Fruit fly (Drosophila melanogaster) whole organism, embryonic: ENCODE results near the gene CG14356.

ENCODE experiments used
- Aef1 ChIP-seq: fragments of 200-800 bp; sonication (Bioruptor generic); IDR thresholded peaks from 3 replicates; pipeline ENCODE4 v1.3.6; 2022; ENCODE audit warnings: missing biosample characterization, missing genetic modification characterization
- Atf6 ChIP-seq: fragments of 200-800 bp; sonication (Bioruptor generic); IDR thresholded peaks from 2 replicates; pipeline ENCODE4 v1.3.6; 2022; ENCODE audit warnings: missing biosample characterization, missing genetic modification characterization
- BtbVII ChIP-seq: fragments of 200-800 bp; sonication (Bioruptor generic); optimal IDR thresholded peaks from 3 replicates; lab custom pipeline; 2017; ENCODE audit warnings: missing biosample characterization, mild to moderate bottlenecking, missing genetic modification characterization
- CG11085 ChIP-seq: fragments of 200-800 bp; sonication (Bioruptor generic); IDR thresholded peaks from 2 replicates; pipeline ENCODE4 v1.3.6; 2022; ENCODE audit warnings: missing biosample characterization, missing genetic modification characterization
- CG11504 ChIP-seq: fragments of 200-800 bp; sonication (Bioruptor generic); optimal IDR thresholded peaks from 3 replicates; lab custom pipeline; 2019; ENCODE audit warnings: missing biosample characterization, mild to moderate bottlenecking, missing genetic modification characterization, moderate library complexity
- CG12104 ChIP-seq: fragments of 200-800 bp; sonication (Bioruptor generic); optimal IDR thresholded peaks from 3 replicates; lab custom pipeline; 2016; ENCODE audit warnings: missing biosample characterization, missing genetic modification characterization
- CG14014 ChIP-seq: fragments of 200-800 bp; sonication (Bioruptor generic); IDR thresholded peaks from 2 replicates; pipeline ENCODE4 v1.3.6; 2022; ENCODE audit warnings: missing biosample characterization, missing genetic modification characterization
- CG15696 ChIP-seq: fragments of 200-800 bp; sonication (Bioruptor generic); optimal IDR thresholded peaks from 2 replicates; lab custom pipeline; 2019; ENCODE audit warnings: missing biosample characterization, mild to moderate bottlenecking, missing genetic modification characterization, moderate library complexity
- CG17359 ChIP-seq: fragments of 200-800 bp; sonication (Bioruptor generic); optimal IDR thresholded peaks from 3 replicates; lab custom pipeline; 2018; ENCODE audit warnings: missing biosample characterization, mild to moderate bottlenecking, missing genetic modification characterization, moderate library complexity
- CG1792 ChIP-seq: fragments of 200-800 bp; sonication (Bioruptor generic); optimal IDR thresholded peaks from 2 replicates; lab custom pipeline; 2016; ENCODE audit warnings: missing biosample characterization, missing genetic modification characterization
- CG3281 ChIP-seq: fragments of 200-800 bp; sonication (Bioruptor generic); optimal IDR thresholded peaks from 3 replicates; lab custom pipeline; 2017; ENCODE audit warnings: missing biosample characterization, mild to moderate bottlenecking, missing genetic modification characterization
- CG4424 ChIP-seq: fragments of 200-800 bp; sonication (Bioruptor generic); optimal IDR thresholded peaks from 3 replicates; lab custom pipeline; 2016; ENCODE audit warnings: missing biosample characterization, missing genetic modification characterization
- CG4617 ChIP-seq: fragments of 200-800 bp; sonication (Bioruptor generic); optimal IDR thresholded peaks from 3 replicates; lab custom pipeline; 2016; ENCODE audit warnings: missing biosample characterization, missing genetic modification characterization, borderline replicate concordance
- CG4854 ChIP-seq: fragments of 200-800 bp; sonication (Bioruptor generic); optimal IDR thresholded peaks from 2 replicates; lab custom pipeline; 2016; ENCODE audit warnings: missing biosample characterization, missing genetic modification characterization, inconsistent platforms
- CG8765 ChIP-seq: fragments of 200-800 bp; sonication (Bioruptor generic); IDR thresholded peaks from 2 replicates; pipeline ENCODE4 v1.3.6; 2022; ENCODE audit warnings: missing biosample characterization, missing genetic modification characterization
- CG9437 ChIP-seq: fragments of 200-800 bp; sonication (Bioruptor generic); optimal IDR thresholded peaks from 2 replicates; lab custom pipeline; 2018; ENCODE audit warnings: missing biosample characterization, mild to moderate bottlenecking, missing genetic modification characterization
- CG9797 ChIP-seq: fragments of 200-800 bp; sonication (Bioruptor generic); optimal IDR thresholded peaks from 3 replicates; lab custom pipeline; 2018; ENCODE audit warnings: missing biosample characterization, mild to moderate bottlenecking, missing genetic modification characterization
- CrebB ChIP-seq: fragments of 200-800 bp; sonication (Bioruptor generic); optimal IDR thresholded peaks from 3 replicates; lab custom pipeline; 2018; ENCODE audit warnings: missing biosample characterization, mild to moderate bottlenecking, missing genetic modification characterization
- D ChIP-seq, 2 experiments: fragments of 200-800 bp in 1 of 2; fragments of >200 bp in 1 of 2; sonication (Bioruptor generic) in 1 of 2; optimal IDR thresholded peaks; 2 replicates in 1 of 2; 3 replicates in 1 of 2; lab custom pipeline; 2017; ENCODE audit warnings: mild to moderate bottlenecking in 1 of 2, missing biosample characterization in 1 of 2, missing genetic modification characterization in 1 of 2, missing genetic modification reagents in 1 of 2
- Dfd ChIP-seq, 2 experiments: fragments of >200 bp; optimal IDR thresholded peaks; 2 replicates each; lab custom pipeline; 2017; ENCODE audit warnings: missing biosample characterization in 2 of 2, missing genetic modification characterization in 2 of 2
- HHEX ChIP-seq: fragments of 200-800 bp; sonication (Bioruptor generic); optimal IDR thresholded peaks from 3 replicates; lab custom pipeline; 2017; ENCODE audit warnings: missing biosample characterization, mild to moderate bottlenecking, missing genetic modification characterization, missing genetic modification reagents
- Hmr ChIP-seq: fragments of 200-800 bp; sonication (Bioruptor generic); optimal IDR thresholded peaks from 3 replicates; lab custom pipeline; 2017; ENCODE audit warnings: mild to moderate bottlenecking, missing biosample characterization, missing genetic modification reagents, missing genetic modification characterization
- Hmx ChIP-seq: fragments of 200-800 bp; sonication (Bioruptor generic); optimal IDR thresholded peaks from 2 replicates; lab custom pipeline; 2016; ENCODE audit warnings: missing biosample characterization, missing genetic modification characterization
- NC2β ChIP-seq: fragments of 200-800 bp; sonication (Bioruptor generic); optimal IDR thresholded peaks from 2 replicates; lab custom pipeline; 2016; ENCODE audit warnings: missing biosample characterization, missing genetic modification characterization
- NFAT ChIP-seq: fragments of 200-800 bp; sonication (Bioruptor generic); IDR thresholded peaks from 2 replicates; pipeline ENCODE4 v1.3.6; 2022; ENCODE audit warnings: missing biosample characterization, missing genetic modification characterization
- PHDP ChIP-seq: fragments of 200-800 bp; sonication (Bioruptor generic); optimal IDR thresholded peaks from 3 replicates; lab custom pipeline; 2018; ENCODE audit warnings: missing biosample characterization, mild to moderate bottlenecking, missing genetic modification characterization, moderate library complexity
- Side ChIP-seq: fragments of 200-800 bp; sonication (Bioruptor generic); optimal IDR thresholded peaks from 2 replicates; lab custom pipeline; 2016; ENCODE audit warnings: missing biosample characterization, missing genetic modification characterization
- Sox102F ChIP-seq: fragments of 200-800 bp; sonication (Bioruptor generic); optimal IDR thresholded peaks from 2 replicates; lab custom pipeline; 2018; ENCODE audit warnings: missing biosample characterization, mild to moderate bottlenecking, missing genetic modification characterization, moderate library complexity
- Sry-β ChIP-seq: fragments of 200-800 bp; sonication (Bioruptor generic); optimal IDR thresholded peaks from 2 replicates; lab custom pipeline; 2018; ENCODE audit warnings: missing biosample characterization, mild to moderate bottlenecking, missing genetic modification characterization, moderate library complexity
- Xrp1 ChIP-seq: fragments of 200-800 bp; sonication (Bioruptor generic); IDR thresholded peaks from 2 replicates; pipeline ENCODE4 v1.3.6; 2022; ENCODE audit warnings: missing biosample characterization, missing genetic modification characterization
- bowl ChIP-seq: fragments of 200-800 bp; sonication (Bioruptor generic); IDR thresholded peaks from 2 replicates; pipeline ENCODE4 v1.3.6; 2022; ENCODE audit warnings: missing biosample characterization, missing genetic modification characterization
- crc ChIP-seq: fragments of 200-800 bp; sonication (Bioruptor generic); optimal IDR thresholded peaks from 2 replicates; lab custom pipeline; 2016; ENCODE audit warnings: missing biosample characterization, missing genetic modification characterization
- gfzf ChIP-seq: fragments of 200-800 bp; sonication (Bioruptor generic); optimal IDR thresholded peaks from 2 replicates; lab custom pipeline; 2016; ENCODE audit warnings: missing biosample characterization, mild to moderate bottlenecking, missing genetic modification characterization, moderate library complexity
- gsb ChIP-seq: fragments of 200-800 bp; sonication (Bioruptor generic); IDR thresholded peaks from 2 replicates; pipeline ENCODE4 v1.3.6; 2022; ENCODE audit warnings: missing biosample characterization, missing genetic modification characterization
- kni ChIP-seq: fragments of 200-800 bp; sonication (Bioruptor generic); optimal IDR thresholded peaks from 3 replicates; lab custom pipeline; 2017; ENCODE audit warnings: mild to moderate bottlenecking, missing biosample characterization, missing genetic modification reagents, missing genetic modification characterization
- knrl ChIP-seq: fragments of 200-800 bp; sonication (Bioruptor generic); IDR thresholded peaks from 3 replicates; pipeline ENCODE4 v1.3.6; 2022; ENCODE audit warnings: missing biosample characterization, missing genetic modification characterization; ENCODE audit not compliant: partially characterized antibody
- lov ChIP-seq, 2 experiments: fragments of 200-800 bp in 1 of 2; fragments of >200 bp in 1 of 2; sonication (Bioruptor generic) in 1 of 2; IDR thresholded peaks in 1 of 2; optimal IDR thresholded peaks in 1 of 2; 2 replicates in 1 of 2; 3 replicates in 1 of 2; pipeline versions ENCODE4 v1.3.6 to Lab custom; 2017 to 2022; ENCODE audit warnings: missing biosample characterization in 1 of 2, missing genetic modification characterization in 1 of 2
- nerfin-1 ChIP-seq: fragments of 200-800 bp; sonication (Bioruptor generic); optimal IDR thresholded peaks from 3 replicates; lab custom pipeline; 2019; ENCODE audit warnings: missing biosample characterization, mild to moderate bottlenecking, missing genetic modification characterization, moderate library complexity
- nmo ChIP-seq: fragments of 200-800 bp; sonication (Bioruptor generic); optimal IDR thresholded peaks from 2 replicates; lab custom pipeline; 2018; ENCODE audit warnings: missing biosample characterization, mild to moderate bottlenecking, missing genetic modification characterization, moderate library complexity
- onecut ChIP-seq: fragments of 200-800 bp; sonication (Bioruptor generic); IDR thresholded peaks from 2 replicates; pipeline ENCODE4 v1.3.6; 2022; ENCODE audit warnings: missing biosample characterization, missing genetic modification characterization
- phol ChIP-seq: fragments of 200-800 bp; sonication (Bioruptor generic); optimal IDR thresholded peaks from 3 replicates; lab custom pipeline; 2018; ENCODE audit warnings: missing biosample characterization, mild to moderate bottlenecking, missing genetic modification characterization, moderate library complexity
- prd ChIP-seq, 3 experiments: fragments of >200 bp in 2 of 3; fragments of 200-800 bp in 1 of 3; sonication (Bioruptor generic) in 1 of 3; optimal IDR thresholded peaks in 2 of 3; IDR thresholded peaks in 1 of 3; 2 replicates in 2 of 3; 3 replicates in 1 of 3; pipeline versions ENCODE4 v1.3.6 to Lab custom; 2017 to 2022; ENCODE audit warnings: missing biosample characterization in 1 of 3, missing genetic modification characterization in 1 of 3
- rib ChIP-seq: fragments of 200-800 bp; sonication (Bioruptor generic); IDR thresholded peaks from 2 replicates; pipeline ENCODE4 v1.3.6; 2022; ENCODE audit warnings: missing biosample characterization, missing genetic modification characterization
- shn ChIP-seq: fragments of 200-800 bp; sonication (Bioruptor generic); optimal IDR thresholded peaks from 3 replicates; lab custom pipeline; 2016; ENCODE audit warnings: missing biosample characterization, missing genetic modification characterization
- sob ChIP-seq: fragments of 200-800 bp; sonication (Bioruptor generic); IDR thresholded peaks from 2 replicates; pipeline ENCODE4 v1.3.6; 2022; ENCODE audit warnings: missing biosample characterization, missing genetic modification characterization
- trh ChIP-seq: fragments of 200-800 bp; sonication (Bioruptor generic); optimal IDR thresholded peaks from 2 replicates; lab custom pipeline; 2016; ENCODE audit warnings: missing biosample characterization, missing genetic modification characterization
- wek ChIP-seq: fragments of 200-800 bp; sonication (Bioruptor generic); optimal IDR thresholded peaks from 3 replicates; lab custom pipeline; 2018; ENCODE audit warnings: missing biosample characterization, mild to moderate bottlenecking, missing genetic modification characterization, moderate library complexity
- zfh1 ChIP-seq: fragments of 200-800 bp; sonication (Bioruptor generic); IDR thresholded peaks from 3 replicates; pipeline ENCODE4 v1.3.6; 2022; ENCODE audit warnings: missing biosample characterization, missing genetic modification characterization

CG14356 gene

dm6 chr3R:14122347-14122812, 9.5 kb downstream of the CG14356 start, which contains the start of the genes Abi and twf (continued):
- no peak for TF ChIP-seq lov (optimal IDR thresholded peaks at IDR 0.05; lab: Kevin White, UChicago)
- TF ChIP-seq lov (GFP tag; IDR thresholded peaks at IDR 0.05; lab: Robert Waterston, UW): peak; percentile 53; the same call in 1 of the 3 replicates
- TF ChIP-seq onecut (GFP tag; lab: Robert Waterston, UW): no peak
- no peak for TF ChIP-seq wek
- 0 out of 2 replicates have a peak, but pooled peaks have one; percentile 37 for TF ChIP-seq rib (GFP tag; lab: Robert Waterston, UW)
- no peak for TF ChIP-seq CG8765 (GFP tag; lab: Robert Waterston, UW)
- TF ChIP-seq knrl (GFP tag; lab: Robert Waterston, UW): no peak
- peak; percentile 77 for TF ChIP-seq phol (tag; lab: Kevin White, UChicago)
- peak; percentile 89 for TF ChIP-seq Sry-β (GFP tag; lab: Kevin White, UChicago)
- TF ChIP-seq HHEX: peak; percentile 58
- TF ChIP-seq CG9437: peak; percentile 56
- no peak for TF ChIP-seq CG1792
- TF ChIP-seq Xrp1 (GFP tag; lab: Robert Waterston, UW): peak; percentile 72; the same call in 1 of the 2 replicates
- no peak for TF ChIP-seq crc
- TF ChIP-seq CG12104 (GFP tag; lab: Kevin White, UChicago): peak; percentile 54
- peak; percentile 39 for TF ChIP-seq shn (GFP tag; lab: Kevin White, UChicago)
- peak; percentile 25 for TF ChIP-seq nerfin-1
- peak; percentile 54; the same call in 1 of the 2 replicates for TF ChIP-seq CG14014
- peak; percentile 61 for TF ChIP-seq CG17359 (tag; lab: Kevin White, UChicago)
- TF ChIP-seq sob (GFP tag; lab: Robert Waterston, UW): peak; percentile 80
- TF ChIP-seq NC2β (GFP tag; lab: Kevin White, UChicago): peak; percentile 53
- peak; percentile 74 for TF ChIP-seq CG11504 (tag; lab: Kevin White, UChicago)
- TF ChIP-seq gfzf (GFP tag; lab: Kevin White, UChicago): peak; percentile 75
- TF ChIP-seq D (optimal IDR thresholded peaks at IDR 0.05; lab: Kevin White, UChicago): no peak
- peak; percentile 34 for TF ChIP-seq D (GFP tag; optimal IDR thresholded peaks at IDR 0.05; lab: Kevin White, UChicago)
- TF ChIP-seq Hmr: peak; percentile 67
- TF ChIP-seq trh (GFP tag; lab: Kevin White, UChicago): peak; percentile 38
- no peak for TF ChIP-seq kni (GFP tag; lab: Kevin White, UChicago)
- peak; percentile 67; the same call in 1 of the 2 replicates for TF ChIP-seq NFAT (GFP tag; lab: Robert Waterston, UW)
- TF ChIP-seq Hmx (GFP tag; lab: Kevin White, UChicago): peak; percentile 38
- TF ChIP-seq CG11085 (GFP tag; lab: Robert Waterston, UW): no peak
- peak; percentile 35 for TF ChIP-seq CG4854 (GFP tag; lab: Kevin White, UChicago)
- TF ChIP-seq CG4424 (GFP tag; lab: Kevin White, UChicago): peak; percentile 80
- peak; percentile 74 for TF ChIP-seq PHDP (tag; lab: Kevin White, UChicago)
- TF ChIP-seq prd (optimal IDR thresholded peaks at IDR 0.05; lab: Kevin White, UChicago): no peak
- TF ChIP-seq prd (GFP tag; IDR thresholded peaks at IDR 0.05; lab: Robert Waterston, UW): peak; percentile 76
- no peak for TF ChIP-seq bowl (GFP tag; lab: Robert Waterston, UW)
- no peak for TF ChIP-seq gsb (GFP tag; lab: Robert Waterston, UW)
- peak; percentile 6 for TF ChIP-seq BtbVII (GFP tag; lab: Kevin White, UChicago)
- TF ChIP-seq CrebB: peak; percentile 8
- peak; percentile 75 for TF ChIP-seq nmo (GFP tag; lab: Kevin White, UChicago)
- peak; percentile 75 for TF ChIP-seq CG9797
- TF ChIP-seq Aef1 (GFP tag; lab: Robert Waterston, UW): peak; percentile 68
- peak; percentile 97 for TF ChIP-seq CG4617 (GFP tag; lab: Kevin White, UChicago)
- TF ChIP-seq CG3281 (GFP tag; lab: Kevin White, UChicago): peak; percentile 60
- peak; percentile 65 for TF ChIP-seq Atf6 (GFP tag; lab: Robert Waterston, UW)
- TF ChIP-seq zfh1 (GFP tag; lab: Robert Waterston, UW): peak; percentile 71; the same call in 2 of the 3 replicates
- peak; percentile 5 for TF ChIP-seq Side
- no peak for TF ChIP-seq Dfd (GFP tag; optimal IDR thresholded peaks at IDR 0.05; lab: Kevin White, UChicago)
- peak; percentile 63 for TF ChIP-seq Sox102F (GFP tag; lab: Kevin White, UChicago)
- TF ChIP-seq CG15696: peak; percentile 50
